Worm (Caenorhabditis elegans): ENCODE data around the gene rop-1.

rop-1 gene

ce11 chrV:10225610-10226009 is 29.2 kb downstream of the rop-1 start, which contains the start of gene daf-36:
TSS of gene daf-36 (minus strand) at chrV:10225710.
- TF ChIP-seq nhr-237 (tag; optimal IDR thresholded peaks at IDR 0.05) (no peak), fkh-8 (tag; optimal IDR thresholded peaks at IDR 0.05) (no peak), hlh-17 (GFP tag; optimal IDR thresholded peaks at IDR 0.05; ENCODE audit: borderline replicate concordance) (no peak), ztf-4 (tag; optimal IDR thresholded peaks at IDR 0.05) (no peak), ces-1 (GFP tag; optimal IDR thresholded peaks at IDR 0.05) (no peak), ceh-8 (GFP tag; optimal IDR thresholded peaks at IDR 0.05) (no peak), efl-3 (GFP tag; optimal IDR thresholded peaks at IDR 0.05) (no peak), mef-2 (tag; optimal IDR thresholded peaks at IDR 0.05) (no peak)

DNA sequence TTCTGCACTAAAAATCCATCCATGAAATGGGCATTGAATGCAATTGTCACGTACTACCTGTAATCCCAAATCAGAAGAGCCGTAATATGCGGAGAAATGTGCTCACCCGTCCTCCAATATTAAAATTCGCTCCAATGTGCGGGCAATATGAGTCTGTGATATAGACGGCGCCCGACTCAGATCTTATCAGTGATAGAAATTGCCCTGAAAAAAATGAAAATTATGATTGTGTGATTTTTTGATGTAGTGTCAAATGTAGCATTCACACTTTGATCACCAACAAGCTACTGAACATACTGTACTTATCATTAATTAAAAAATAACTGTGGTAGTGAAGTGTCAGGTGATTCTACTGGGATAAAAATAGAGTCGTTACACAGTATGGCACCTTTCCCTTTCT is 30.2 kb downstream of the rop-1 start:
- no peak for TF ChIP-seq mab-9 (GFP tag; IDR thresholded peaks at IDR 0.05)
- TF ChIP-seq tlp-1 (tag; optimal IDR thresholded peaks at IDR 0.05): no peak
- no peak for TF ChIP-seq aly-2 (tag; optimal IDR thresholded peaks at IDR 0.05)
- TF ChIP-seq elt-2 (tag; optimal IDR thresholded peaks at IDR 0.05): peak; percentile 2

ce11 chrV:10222007-10222406 is 32.8 kb downstream of the rop-1 start, which contains the start of gene C12D8.20:
TSS of gene C12D8.20 (plus strand) at chrV:10222307.
- TF ChIP-seq mdl-1 (tag; optimal IDR thresholded peaks at IDR 0.05) (no peak), Y116A8C.19 (tag; optimal IDR thresholded peaks at IDR 0.05; ENCODE audit: borderline replicate concordance) (no peak), ceh-63 (GFP tag; optimal IDR thresholded peaks at IDR 0.05) (no peak), sup-37 (GFP tag; optimal IDR thresholded peaks at IDR 0.05) (no peak), nhr-77 (tag; optimal IDR thresholded peaks at IDR 0.05) (no peak), nhr-28 (tag; optimal IDR thresholded peaks at IDR 0.05) (no peak), pax-3 (tag; optimal IDR thresholded peaks at IDR 0.05) (no peak), egl-13 (tag; optimal IDR thresholded peaks at IDR 0.05) (no peak)

DNA sequence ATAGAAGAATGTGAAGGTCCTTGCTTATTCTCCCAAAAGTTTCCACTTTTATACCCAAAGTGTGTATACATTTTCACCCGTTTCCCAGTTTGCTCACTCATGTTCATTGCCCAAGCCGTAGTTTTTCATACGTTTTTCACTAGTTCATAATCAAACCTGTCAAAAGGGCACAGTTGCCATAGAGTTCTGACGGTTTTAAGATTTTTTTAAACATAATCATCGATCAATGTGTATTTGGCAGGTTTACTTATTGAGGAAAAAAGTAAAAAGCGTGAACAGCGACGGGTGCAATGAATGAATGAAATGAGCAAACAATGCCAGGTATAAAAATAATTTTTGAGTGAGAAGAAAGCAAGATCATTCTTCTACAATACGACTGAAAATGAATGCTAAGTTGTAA is 33.5 kb downstream of the rop-1 start, which contains the start of the genes fipr-5 and fipr-9:
Gene fipr-5, minus strand, starts transcription at position 101 of the 400 bp plus-strand sequence.
Gene fipr-9, plus strand, starts transcription at position 346 of the 400 bp plus-strand sequence.
- TF ChIP-seq lin-15B (tag; optimal IDR thresholded peaks at IDR 0.05) (no peak), snpc-4 (tag; optimal IDR thresholded peaks at IDR 0.05) (no peak), lin-13 (GFP tag; optimal IDR thresholded peaks at IDR 0.05) (no peak)

DNA sequence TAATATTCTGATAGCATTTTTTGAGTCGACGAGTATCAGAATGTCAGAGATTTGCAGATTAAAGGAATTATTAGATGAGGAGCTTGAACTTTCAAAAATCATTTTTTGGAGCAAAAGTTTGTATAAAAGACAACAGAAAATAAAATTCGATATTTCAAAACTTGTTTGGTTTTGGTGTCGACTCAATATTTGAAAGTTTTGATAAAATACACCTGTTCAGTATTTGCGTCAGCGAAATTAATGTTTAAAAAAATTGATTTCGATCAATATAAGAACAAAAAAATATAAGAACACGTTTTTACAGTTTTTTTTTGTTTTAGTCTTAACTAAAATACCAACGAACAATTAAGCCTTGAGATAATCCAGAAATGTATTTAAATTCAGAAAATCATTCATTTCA is 34.2 kb downstream of the rop-1 start, which contains the start of gene C12D8.13:
Gene C12D8.13, minus strand, starts transcription at position 101 of the 400 bp plus-strand sequence.
- TF ChIP-seq nhr-71 (tag; optimal IDR thresholded peaks at IDR 0.05): no peak
- TF ChIP-seq nhr-28 (tag; optimal IDR thresholded peaks at IDR 0.05): no peak
- TF ChIP-seq snu-23 (GFP tag; optimal IDR thresholded peaks at IDR 0.05): no peak
- TF ChIP-seq unc-98 (GFP tag; IDR thresholded peaks at IDR 0.05): no peak
- no peak for TF ChIP-seq efl-3 (GFP tag; optimal IDR thresholded peaks at IDR 0.05)
- no peak for TF ChIP-seq hlh-17 (GFP tag; optimal IDR thresholded peaks at IDR 0.05; ENCODE audit: borderline replicate concordance)
- no peak for TF ChIP-seq hpl-2 (GFP tag; optimal IDR thresholded peaks at IDR 0.05)
- TF ChIP-seq nhr-237 (tag; optimal IDR thresholded peaks at IDR 0.05): no peak
- no peak for TF ChIP-seq ztf-4 (tag; optimal IDR thresholded peaks at IDR 0.05)
- no peak for TF ChIP-seq sox-4 (tag; optimal IDR thresholded peaks at IDR 0.05)

DNA sequence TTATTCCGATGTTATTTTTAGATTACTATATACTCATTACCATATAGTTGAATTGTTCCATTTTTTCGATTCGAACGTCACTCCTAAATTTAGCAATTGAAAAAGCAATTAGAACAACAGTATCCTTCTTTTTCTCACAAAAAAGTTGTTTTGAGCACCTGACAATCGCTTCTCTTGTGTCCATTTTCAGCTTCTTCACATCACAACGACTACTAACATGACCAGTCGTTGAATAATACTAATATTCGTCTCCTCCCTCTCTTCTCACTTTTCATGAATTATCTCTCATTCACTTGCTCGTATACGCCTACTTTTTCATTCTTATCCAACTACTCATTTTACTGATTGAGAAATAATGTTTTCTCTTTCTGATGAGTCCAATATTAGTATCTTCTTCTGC is 38.1 kb downstream of the rop-1 start, which contains the start of gene ZK856.14:
Gene ZK856.14, plus strand, starts transcription at position 301 of the 400 bp plus-strand sequence.
- no peak for TF ChIP-seq mef-2 (tag; optimal IDR thresholded peaks at IDR 0.05)
- no peak for TF ChIP-seq ztf-11 (tag; optimal IDR thresholded peaks at IDR 0.05)
- TF ChIP-seq pqm-1 (tag; optimal IDR thresholded peaks at IDR 0.05): no peak
- no peak for TF ChIP-seq lsy-2 (tag; optimal IDR thresholded peaks at IDR 0.05)
- TF ChIP-seq fkh-10 (GFP tag; optimal IDR thresholded peaks at IDR 0.05): no peak
- TF ChIP-seq vab-15 (tag; optimal IDR thresholded peaks at IDR 0.05): no peak
- TF ChIP-seq ceh-90 (tag; optimal IDR thresholded peaks at IDR 0.05): no peak
- TF ChIP-seq nhr-11 (tag; optimal IDR thresholded peaks at IDR 0.05): no peak
- TF ChIP-seq rnt-1 (tag; optimal IDR thresholded peaks at IDR 0.05): no peak
- no peak for TF ChIP-seq Y116A8C.19 (tag; optimal IDR thresholded peaks at IDR 0.05; ENCODE audit: borderline replicate concordance)
- TF ChIP-seq ceh-63 (GFP tag; optimal IDR thresholded peaks at IDR 0.05): no peak
- no peak for TF ChIP-seq mab-9 (GFP tag; IDR thresholded peaks at IDR 0.05)
- TF ChIP-seq zag-1 (tag; optimal IDR thresholded peaks at IDR 0.05): no peak
- no peak for TF ChIP-seq aha-1 (tag; optimal IDR thresholded peaks at IDR 0.05)
- TF ChIP-seq hlh-4 (tag; optimal IDR thresholded peaks at IDR 0.05): no peak
- TF ChIP-seq nhr-12 (tag; optimal IDR thresholded peaks at IDR 0.05): no peak
- TF ChIP-seq unc-130 (tag; optimal IDR thresholded peaks at IDR 0.05): no peak
- TF ChIP-seq nhr-19 (GFP tag; conservative IDR thresholded peaks at IDR 0.05): no peak
- TF ChIP-seq lin-14 (GFP tag; optimal IDR thresholded peaks at IDR 0.05): no peak
